Worm (Caenorhabditis elegans) whole organism, L4 larva: ENCODE data around the gene T20D4.19.

Source experiments
- ama-1 ChIP-seq: fragments of 150-350 bp; optimal IDR thresholded peaks from 2 replicates; lab custom pipeline; 2014; ENCODE audit warnings: inconsistent platforms, mixed read lengths
- dmd-6 ChIP-seq: fragments of 200-800 bp; sonication (Bioruptor generic); IDR thresholded peaks from 2 replicates; pipeline ENCODE4 v1.3.6; 2022; ENCODE audit warnings: missing genetic modification reagents, missing genetic modification characterization, missing compliant biosample characterization
- nhr-77 ChIP-seq: fragments of 150-350 bp; optimal IDR thresholded peaks from 2 replicates; lab custom pipeline; 2014; ENCODE audit warnings: missing biosample characterization, missing genetic modification characterization
- spr-1 ChIP-seq: sonication (generic microtip); optimal IDR thresholded peaks from 2 replicates; lab custom pipeline; 2016; ENCODE audit warnings: mild to moderate bottlenecking, missing genetic modification characterization, missing compliant biosample characterization
- unc-39 ChIP-seq: sonication (generic microtip); optimal IDR thresholded peaks from 2 replicates; lab custom pipeline; 2017; ENCODE audit warnings: missing biosample characterization, missing genetic modification characterization

DNA sequence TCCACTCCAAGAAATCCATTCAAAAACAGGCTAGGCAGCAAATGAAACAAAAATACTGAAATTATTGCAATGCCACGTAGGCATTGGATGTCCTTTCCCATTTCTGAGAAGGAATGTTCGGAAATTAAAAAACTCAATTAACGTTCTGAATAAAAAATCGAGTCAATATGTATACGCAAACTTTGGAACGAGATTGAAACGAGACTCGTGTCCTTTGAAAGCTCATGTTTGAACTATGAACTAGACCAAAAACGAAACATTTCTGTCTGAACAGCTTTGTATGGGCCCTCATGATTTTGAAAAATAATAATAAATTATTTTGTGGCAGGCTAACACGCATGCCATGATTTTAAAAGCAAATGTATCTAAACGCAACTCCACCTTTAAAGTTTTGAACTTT, 43.6 kb upstream of the T20D4.19 start, which contains the start of gene oac-2:
- TF ChIP-seq nhr-77 (tag; lab: Kevin White, UChicago) = no peak
- TF ChIP-seq spr-1 (tag; lab: Kevin White, UChicago) = no peak
- no peak for TF ChIP-seq dmd-6 (GFP tag; lab: Robert Waterston, UW)
- no peak for TF ChIP-seq unc-39
- no peak for TF ChIP-seq ama-1
